Worm (Caenorhabditis elegans): ENCODE data around the gene Y54G11A.19.

Gene Y54G11A.19

ce11 chrII:14233879-14234278 is 22.8 kb downstream of the Y54G11A.19 start, which contains the start of gene men-1:
men-1 (minus strand) TSS chrII:14234120.
- no peak for TF ChIP-seq flt-1 (GFP tag; IDR thresholded peaks at IDR 0.05)
- TF ChIP-seq cog-1 (tag; optimal IDR thresholded peaks at IDR 0.05), result no peak
- no peak for TF ChIP-seq T22C8.4 (GFP tag; IDR thresholded peaks at IDR 0.05)
- TF ChIP-seq ztf-23 (GFP tag; IDR thresholded peaks at IDR 0.05), result no peak
- no peak for TF ChIP-seq med-1 (GFP tag; optimal IDR thresholded peaks at IDR 0.05; ENCODE audit: insufficient read depth)
- no peak for TF ChIP-seq tab-1 (GFP tag; IDR thresholded peaks at IDR 0.05)
- no peak for TF ChIP-seq ztf-29 (GFP tag; IDR thresholded peaks at IDR 0.05)
- no peak for TF ChIP-seq klf-2 (GFP tag; conservative IDR thresholded peaks at IDR 0.05)
- TF ChIP-seq ref-1 (GFP tag; conservative IDR thresholded peaks at IDR 0.05), result no peak

ce11 chrII:14230938-14231337 is 25.7 kb downstream of the Y54G11A.19 start:
- TF ChIP-seq flt-1 (GFP tag; IDR thresholded peaks at IDR 0.05) (no peak), ref-1 (GFP tag; conservative IDR thresholded peaks at IDR 0.05) (no peak), cog-1 (tag; optimal IDR thresholded peaks at IDR 0.05) (no peak), ztf-23 (GFP tag; IDR thresholded peaks at IDR 0.05) (no peak), tab-1 (GFP tag; IDR thresholded peaks at IDR 0.05) (no peak), med-1 (GFP tag; optimal IDR thresholded peaks at IDR 0.05; ENCODE audit: insufficient read depth) (no peak), T22C8.4 (GFP tag; IDR thresholded peaks at IDR 0.05) (no peak), klf-2 (GFP tag; conservative IDR thresholded peaks at IDR 0.05) (no peak), ztf-29 (GFP tag; IDR thresholded peaks at IDR 0.05) (no peak)

- TF ChIP-seq ztf-23 (GFP tag; IDR thresholded peaks at IDR 0.05) (no peak), ztf-29 (GFP tag; IDR thresholded peaks at IDR 0.05) (no peak), flt-1 (GFP tag; IDR thresholded peaks at IDR 0.05) (no peak)
Measured at ce11 chrII:14230075-14230474, 26.6 kb downstream of the Y54G11A.19 start.

ce11 chrII:14226175-14226574 is 30.5 kb downstream of the Y54G11A.19 start, which contains the start of gene Y48B6A.13:
Y48B6A.13 (minus strand) TSS chrII:14226275.
- TF ChIP-seq med-1 (GFP tag; optimal IDR thresholded peaks at IDR 0.05; ENCODE audit: insufficient read depth) (no peak), ztf-23 (GFP tag; IDR thresholded peaks at IDR 0.05) (no peak), T22C8.4 (GFP tag; IDR thresholded peaks at IDR 0.05) (no peak), cog-1 (tag; optimal IDR thresholded peaks at IDR 0.05) (no peak), klf-2 (GFP tag; conservative IDR thresholded peaks at IDR 0.05) (no peak), ref-1 (GFP tag; conservative IDR thresholded peaks at IDR 0.05) (no peak)

ce11 chrII:14218142-14218541 is 38.5 kb downstream of the Y54G11A.19 start:
- TF ChIP-seq ztf-23 (GFP tag; IDR thresholded peaks at IDR 0.05) (no peak), ref-1 (GFP tag; conservative IDR thresholded peaks at IDR 0.05) (no peak), cog-1 (tag; optimal IDR thresholded peaks at IDR 0.05) (no peak), flt-1 (GFP tag; IDR thresholded peaks at IDR 0.05) (no peak), klf-2 (GFP tag; conservative IDR thresholded peaks at IDR 0.05) (no peak), med-1 (GFP tag; optimal IDR thresholded peaks at IDR 0.05; ENCODE audit: insufficient read depth) (no peak), tab-1 (GFP tag; IDR thresholded peaks at IDR 0.05) (no peak), T22C8.4 (GFP tag; IDR thresholded peaks at IDR 0.05) (no peak)

- TF ChIP-seq cog-1 (tag; optimal IDR thresholded peaks at IDR 0.05) (no peak), med-1 (GFP tag; optimal IDR thresholded peaks at IDR 0.05; ENCODE audit: insufficient read depth) (no peak), ztf-29 (GFP tag; IDR thresholded peaks at IDR 0.05) (no peak), tab-1 (GFP tag; IDR thresholded peaks at IDR 0.05) (no peak)
Measured at ce11 chrII:14214109-14214508, 42.6 kb downstream of the Y54G11A.19 start, which contains the start of gene Y48B6A.10. Y48B6A.10 (plus strand) TSS chrII:14214409.

ce11 chrII:14211118-14211517 is 45.6 kb downstream of the Y54G11A.19 start, which contains the start of gene hot-7:
hot-7 (plus strand) TSS chrII:14211418.
- no peak for TF ChIP-seq tab-1 (GFP tag; IDR thresholded peaks at IDR 0.05)
- TF ChIP-seq ztf-29 (GFP tag; IDR thresholded peaks at IDR 0.05), result no peak
- no peak for TF ChIP-seq klf-2 (GFP tag; conservative IDR thresholded peaks at IDR 0.05)
- no peak for TF ChIP-seq ztf-23 (GFP tag; IDR thresholded peaks at IDR 0.05)
- no peak for TF ChIP-seq flt-1 (GFP tag; IDR thresholded peaks at IDR 0.05)
- TF ChIP-seq T22C8.4 (GFP tag; IDR thresholded peaks at IDR 0.05), result no peak
- TF ChIP-seq ref-1 (GFP tag; conservative IDR thresholded peaks at IDR 0.05), result no peak
- no peak for TF ChIP-seq cog-1 (tag; optimal IDR thresholded peaks at IDR 0.05)
- no peak for TF ChIP-seq med-1 (GFP tag; optimal IDR thresholded peaks at IDR 0.05; ENCODE audit: insufficient read depth)
